Worm (Caenorhabditis elegans): ENCODE measurements around the gene nas-32.
A peak's percentile ranks its signal among the peaks of the same experiment; 100 is the strongest.

ce11 chrV:904232-904983 is 5.4 kb upstream of the nas-32 start, which contains the start of gene trm-2A:
- TF ChIP-seq jun-1 (tag; optimal IDR thresholded peaks at IDR 0.05) (no peak), mdl-1 (tag; optimal IDR thresholded peaks at IDR 0.05) (no peak), unc-39 (tag; optimal IDR thresholded peaks at IDR 0.05) (no peak), lin-39 (tag; optimal IDR thresholded peaks at IDR 0.05) (peak; percentile 66), ztf-11 (tag; optimal IDR thresholded peaks at IDR 0.05) (no peak), pqm-1 (tag; optimal IDR thresholded peaks at IDR 0.05) (peak; percentile 24), aly-2 (tag; optimal IDR thresholded peaks at IDR 0.05) (no peak)
